Worm (Caenorhabditis elegans) whole organism, L1 larva: Measurements from ENCODE around the gene rol-8.

ENCODE experiments used
- C16A3.4 ChIP-seq: fragments of 150-350 bp; optimal IDR thresholded peaks from 2 replicates; lab custom pipeline; 2014; ENCODE audit warnings: missing biosample characterization, missing genetic modification characterization
- C34B4.2 ChIP-seq: sonication (generic microtip); optimal IDR thresholded peaks from 2 replicates; lab custom pipeline; 2017; ENCODE audit warnings: mild to moderate bottlenecking, missing genetic modification characterization, missing compliant biosample characterization
- Y116A8C.19 ChIP-seq: sonication (generic microtip); optimal IDR thresholded peaks from 2 replicates; lab custom pipeline; 2016; ENCODE audit warnings: missing compliant biosample characterization, missing genetic modification characterization, borderline replicate concordance
- ama-1 ChIP-seq: fragments of 150-350 bp; optimal IDR thresholded peaks from 2 replicates; lab custom pipeline; 2014
- ceh-63 ChIP-seq: fragments of 200-800 bp; sonication (Bioruptor generic); optimal IDR thresholded peaks from 2 replicates; lab custom pipeline; 2018; ENCODE audit warnings: mild to moderate bottlenecking, missing genetic modification characterization, missing compliant biosample characterization
- ceh-8 ChIP-seq: fragments of 200-800 bp; sonication (Bioruptor generic); optimal IDR thresholded peaks from 2 replicates; lab custom pipeline; 2018; ENCODE audit warnings: mild to moderate bottlenecking, missing genetic modification characterization, moderate library complexity, missing compliant biosample characterization
- ceh-82 ChIP-seq, 3 experiments: fragments of 150-350 bp in 1 of 3; sonication (generic microtip) in 2 of 3; optimal IDR thresholded peaks; 2 replicates each; lab custom pipeline; 2014 to 2017; ENCODE audit warnings: missing biosample characterization in 3 of 3, missing genetic modification characterization in 3 of 3
- ceh-88 ChIP-seq: fragments of 200-800 bp; sonication (Bioruptor generic); IDR thresholded peaks from 2 replicates; pipeline ENCODE4 v1.3.6; 2022; ENCODE audit warnings: missing genetic modification characterization, missing compliant biosample characterization
- egl-13 ChIP-seq: sonication (generic microtip); optimal IDR thresholded peaks from 2 replicates; lab custom pipeline; 2016; ENCODE audit warnings: missing genotype, missing genetic modification reagents, missing genetic modification characterization, missing compliant biosample characterization
- elt-2 ChIP-seq: sonication (generic microtip); optimal IDR thresholded peaks from 2 replicates; lab custom pipeline; 2016; ENCODE audit warnings: missing genetic modification characterization, mild to moderate bottlenecking, inconsistent platforms, missing compliant biosample characterization, missing genetic modification reagents
- elt-3 ChIP-seq, 6 experiments: fragments of 150-350 bp in 1 of 6; sonication (generic microtip); optimal IDR thresholded peaks; 2 replicates each; lab custom pipeline; 2017 to 2018; ENCODE audit warnings: missing biosample characterization in 6 of 6, missing genetic modification characterization in 6 of 6, inconsistent platforms in 1 of 6
- fkh-8 ChIP-seq: sonication (generic microtip); optimal IDR thresholded peaks from 2 replicates; lab custom pipeline; 2016; ENCODE audit warnings: mild to moderate bottlenecking, missing genetic modification characterization, missing compliant biosample characterization
- fos-1 ChIP-seq: fragments of 150-350 bp; optimal IDR thresholded peaks from 2 replicates; lab custom pipeline; 2014; ENCODE audit warnings: missing biosample characterization, missing genetic modification characterization
- hpl-2 ChIP-seq: fragments of 150-350 bp; optimal IDR thresholded peaks from 2 replicates; lab custom pipeline; 2014; ENCODE audit warnings: missing biosample characterization, missing genetic modification reagents, missing genetic modification characterization
- isw-1 ChIP-seq: fragments of 200-800 bp; sonication (Bioruptor generic); IDR thresholded peaks from 2 replicates; pipeline ENCODE4 v1.3.6; 2022; ENCODE audit warnings: missing genetic modification characterization, missing compliant biosample characterization
- lin-13 ChIP-seq: fragments of 150-350 bp; optimal IDR thresholded peaks from 2 replicates; lab custom pipeline; 2014; ENCODE audit warnings: missing biosample characterization, missing genetic modification reagents, missing genetic modification characterization
- lin-14 ChIP-seq: fragments of 200-800 bp; sonication (Bioruptor generic); optimal IDR thresholded peaks from 2 replicates; lab custom pipeline; 2018; ENCODE audit warnings: mild to moderate bottlenecking, missing genetic modification characterization, moderate library complexity, missing compliant biosample characterization
- lin-15B ChIP-seq: fragments of 150-350 bp; sonication (generic microtip); optimal IDR thresholded peaks from 3 replicates; lab custom pipeline; 2014; ENCODE audit warnings: missing biosample characterization, missing genetic modification characterization
- lir-3 ChIP-seq: sonication (generic microtip); optimal IDR thresholded peaks from 2 replicates; lab custom pipeline; 2016; ENCODE audit warnings: mild to moderate bottlenecking, missing genetic modification characterization, moderate library complexity, missing compliant biosample characterization; ENCODE audit not compliant: poor library complexity
- lsy-2 ChIP-seq, 2 experiments: fragments of 150-350 bp; optimal IDR thresholded peaks; 2 replicates each; lab custom pipeline; 2014; ENCODE audit warnings: missing biosample characterization in 2 of 2, missing genetic modification characterization in 2 of 2
- mdl-1 ChIP-seq, 2 experiments: fragments of 150-350 bp; optimal IDR thresholded peaks; 2 replicates each; lab custom pipeline; 2014 to 2017; ENCODE audit warnings: missing biosample characterization in 2 of 2, missing genetic modification characterization in 2 of 2, inconsistent platforms in 1 of 2
- mef-2 ChIP-seq: fragments of 150-350 bp; optimal IDR thresholded peaks from 2 replicates; lab custom pipeline; 2014; ENCODE audit warnings: missing biosample characterization, missing genetic modification characterization
- mep-1 ChIP-seq: fragments of 150-350 bp; optimal IDR thresholded peaks from 2 replicates; lab custom pipeline; 2014; ENCODE audit warnings: missing biosample characterization, missing genetic modification characterization
- nhr-12 ChIP-seq: sonication (generic microtip); optimal IDR thresholded peaks from 2 replicates; lab custom pipeline; 2017; ENCODE audit warnings: missing biosample characterization, missing genetic modification characterization
- nhr-47 ChIP-seq: sonication (generic microtip); optimal IDR thresholded peaks from 2 replicates; lab custom pipeline; 2016; ENCODE audit warnings: mild to moderate bottlenecking, missing genetic modification characterization, moderate library complexity, missing compliant biosample characterization
- nhr-76 ChIP-seq: sonication (generic microtip); optimal IDR thresholded peaks from 2 replicates; lab custom pipeline; 2017; ENCODE audit warnings: missing biosample characterization, missing genetic modification characterization
- nhr-84 ChIP-seq: sonication (generic microtip); optimal IDR thresholded peaks from 2 replicates; lab custom pipeline; 2017; ENCODE audit warnings: missing biosample characterization, missing genetic modification characterization
- nhr-90 ChIP-seq: sonication (generic microtip); optimal IDR thresholded peaks from 2 replicates; lab custom pipeline; 2016; ENCODE audit warnings: mild to moderate bottlenecking, missing genetic modification characterization, missing compliant biosample characterization; ENCODE audit not compliant: poor library complexity
- pqm-1 ChIP-seq: sonication (generic microtip); optimal IDR thresholded peaks from 3 replicates; lab custom pipeline; 2017; ENCODE audit warnings: missing biosample characterization, missing genetic modification characterization
- rnt-1 ChIP-seq: sonication (generic microtip); optimal IDR thresholded peaks from 2 replicates; lab custom pipeline; 2016; ENCODE audit warnings: mild to moderate bottlenecking, missing genetic modification characterization, moderate library complexity, missing compliant biosample characterization
- snu-23 ChIP-seq: sonication (generic microtip); optimal IDR thresholded peaks from 2 replicates; lab custom pipeline; 2016; ENCODE audit warnings: missing genetic modification characterization, missing compliant biosample characterization
- sptf-1 ChIP-seq: fragments of 150-350 bp; optimal IDR thresholded peaks from 2 replicates; lab custom pipeline; 2014; ENCODE audit warnings: missing biosample characterization, missing genetic modification characterization
- sup-37 ChIP-seq: fragments of 200-800 bp; sonication (Bioruptor generic); optimal IDR thresholded peaks from 2 replicates; lab custom pipeline; 2018; ENCODE audit warnings: mild to moderate bottlenecking, missing genetic modification characterization, missing compliant biosample characterization
- tbx-2 ChIP-seq: sonication (generic microtip); optimal IDR thresholded peaks from 2 replicates; lab custom pipeline; 2016; ENCODE audit warnings: missing genetic modification characterization, missing compliant biosample characterization
- unc-62 ChIP-seq: fragments of 150-350 bp; optimal IDR thresholded peaks from 2 replicates; lab custom pipeline; 2014; ENCODE audit warnings: missing biosample characterization, missing genetic modification reagents, missing genetic modification characterization
- unc-86 ChIP-seq: sonication (generic microtip); optimal IDR thresholded peaks from 2 replicates; lab custom pipeline; 2016; ENCODE audit warnings: missing genetic modification characterization, missing compliant biosample characterization
- xbp-1 ChIP-seq: sonication (generic microtip); optimal IDR thresholded peaks from 2 replicates; lab custom pipeline; 2016; ENCODE audit warnings: missing genetic modification characterization, missing compliant biosample characterization
- zag-1 ChIP-seq: fragments of 150-350 bp; optimal IDR thresholded peaks from 2 replicates; lab custom pipeline; 2014; ENCODE audit warnings: missing biosample characterization, missing genetic modification characterization
- zip-4 ChIP-seq: fragments of 200-800 bp; sonication (Bioruptor generic); optimal IDR thresholded peaks from 2 replicates; lab custom pipeline; 2018; ENCODE audit warnings: mild to moderate bottlenecking, missing genetic modification characterization, moderate library complexity, missing compliant biosample characterization
- ztf-11 ChIP-seq, 2 experiments: sonication (generic microtip); optimal IDR thresholded peaks; 2 replicates each; lab custom pipeline; 2016 to 2017; ENCODE audit warnings: missing genetic modification characterization in 2 of 2, missing biosample characterization in 1 of 2, missing compliant biosample characterization in 1 of 2

rol-8 gene

DNA sequence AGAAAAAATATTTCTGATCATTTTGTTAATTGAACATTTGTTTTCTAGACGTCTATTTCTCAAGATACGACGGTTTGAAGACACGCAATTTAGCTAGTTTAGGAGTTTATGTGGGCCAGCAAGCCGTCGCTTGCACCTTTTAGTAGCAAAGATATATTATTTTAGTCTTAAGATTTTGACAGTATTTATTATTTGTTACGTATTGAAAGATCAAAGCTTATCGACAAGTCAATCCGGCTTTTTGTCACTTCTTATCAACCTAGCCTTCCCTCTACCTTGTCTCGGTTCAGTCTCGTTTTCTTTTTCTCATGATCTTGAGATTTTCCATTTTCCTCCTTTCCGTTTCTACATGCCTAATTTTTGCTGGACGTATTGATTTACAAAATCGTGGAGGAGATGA lies 30.2 kb downstream of the rol-8 start, which contains the start of gene F35D2.2 (continued):
- no peak for TF ChIP-seq C16A3.4 (tag; lab: Kevin White, UChicago)
- TF ChIP-seq sptf-1 = no peak
- TF ChIP-seq lin-15B = no peak
- TF ChIP-seq, all 84 proteins: peak for 0

- TF ChIP-seq ceh-63 (GFP tag; lab: Kevin White, UChicago) = no peak
- no peak for TF ChIP-seq unc-86 (tag; lab: Kevin White, UChicago)
- TF ChIP-seq fkh-8 (tag; lab: Kevin White, UChicago) = no peak
- TF ChIP-seq snu-23 (GFP tag; lab: Kevin White, UChicago) = no peak
- no peak for TF ChIP-seq unc-62 (GFP tag; lab: Kevin White, UChicago)
- no peak for TF ChIP-seq pqm-1 (tag; lab: Kevin White, UChicago)
- TF ChIP-seq nhr-76 (tag; lab: Kevin White, UChicago) = no peak
- no peak for TF ChIP-seq ztf-11 (tag; optimal IDR thresholded peaks at IDR 0.05; lab: Kevin White, UChicago)
- TF ChIP-seq mep-1 (tag; lab: Kevin White, UChicago) = no peak
- no peak for TF ChIP-seq fos-1 (tag; lab: Kevin White, UChicago)
- TF ChIP-seq sptf-1 = no peak
- TF ChIP-seq nhr-47 (tag; lab: Kevin White, UChicago) = no peak
- TF ChIP-seq, all 84 proteins: peak for 0
These were observed 31.7 kb downstream of the rol-8 start, which contains the start of gene F35D2.1 for ce11 chrII:7575614-7576013. Gene F35D2.1 (plus strand): TSS chrII:7575914.

DNA sequence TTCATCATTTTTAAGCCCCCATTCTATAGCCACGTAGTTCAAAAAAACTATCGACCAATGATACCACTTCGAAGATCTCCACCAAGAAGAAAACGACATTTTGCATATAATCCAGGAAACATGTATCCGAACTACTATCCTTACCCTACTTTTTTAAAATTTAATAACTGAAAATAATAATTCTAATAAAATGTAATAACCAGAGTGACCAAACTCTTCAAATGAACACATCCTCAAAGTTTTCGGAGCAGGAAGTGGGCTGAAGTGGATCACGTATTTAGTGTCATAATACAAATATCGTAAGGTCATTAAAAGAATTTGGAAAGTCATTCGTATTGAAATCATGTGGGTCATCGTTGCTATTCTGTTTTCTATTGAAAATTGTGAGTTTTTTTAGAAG lies 33.5 kb downstream of the rol-8 start, which contains the start of gene F35D2.6:
Gene F35D2.6, plus strand, starts transcription at position 301 of the 400 bp plus-strand sequence.
- TF ChIP-seq ceh-88 (no peak), lsy-2 (tag; optimal IDR thresholded peaks at IDR 0.05; lab: Kevin White, UChicago) (no peak), lin-13 (GFP tag; lab: Kevin White, UChicago) (no peak)

ce11 chrII:7583555-7583954 lies 39.6 kb downstream of the rol-8 start, which contains the start of gene mks-3:
Gene mks-3 (minus strand): TSS chrII:7583655.
- TF ChIP-seq mef-2 (tag; lab: Kevin White, UChicago) = no peak
- TF ChIP-seq fkh-8 (tag; lab: Kevin White, UChicago) = peak; percentile 8
- TF ChIP-seq, all 84 proteins: peak for 1

ce11 chrII:7588295-7588694 lies 44.4 kb downstream of the rol-8 start:
- peak; percentile 73 for TF ChIP-seq ceh-8
- TF ChIP-seq rnt-1 (tag; lab: Kevin White, UChicago) = no peak
- no peak for TF ChIP-seq nhr-12 (tag; lab: Kevin White, UChicago)
- no peak for TF ChIP-seq zag-1 (tag; lab: Kevin White, UChicago)
- no peak for TF ChIP-seq lir-3 (tag; lab: Kevin White, UChicago)
- peak; percentile 28 for TF ChIP-seq unc-86 (tag; lab: Kevin White, UChicago)
- no peak for TF ChIP-seq fos-1 (tag; lab: Kevin White, UChicago)
- TF ChIP-seq fkh-8 (tag; lab: Kevin White, UChicago) = no peak
- no peak for TF ChIP-seq pqm-1 (tag; lab: Kevin White, UChicago)
- no peak for TF ChIP-seq ceh-82 (tag; optimal IDR thresholded peaks at IDR 0.05; lab: Kevin White, UChicago)
- peak; percentile 71 for TF ChIP-seq lin-14 (GFP tag; lab: Kevin White, UChicago)
- TF ChIP-seq nhr-47 (tag; lab: Kevin White, UChicago) = no peak
- TF ChIP-seq ceh-88 = no peak
- TF ChIP-seq ama-1 = no peak
- TF ChIP-seq snu-23 (GFP tag; lab: Kevin White, UChicago) = no peak
- TF ChIP-seq isw-1 = no peak
- no peak for TF ChIP-seq xbp-1
- no peak for TF ChIP-seq mdl-1 (tag; optimal IDR thresholded peaks at IDR 0.05; lab: Kevin White, UChicago)
- no peak for TF ChIP-seq nhr-84 (tag; lab: Kevin White, UChicago)
- TF ChIP-seq ztf-11 (tag; optimal IDR thresholded peaks at IDR 0.05; lab: Kevin White, UChicago) = no peak
- TF ChIP-seq elt-3 (tag; optimal IDR thresholded peaks at IDR 0.05; lab: Kevin White, UChicago) = no peak
- peak; percentile 3 for TF ChIP-seq tbx-2 (tag; lab: Kevin White, UChicago)
- no peak for TF ChIP-seq Y116A8C.19
- TF ChIP-seq nhr-90 (tag; lab: Kevin White, UChicago) = no peak
- TF ChIP-seq sup-37 (GFP tag; lab: Kevin White, UChicago) = no peak
- TF ChIP-seq elt-2 (tag; lab: Kevin White, UChicago) = no peak
- peak; percentile 21 for TF ChIP-seq egl-13 (tag; lab: Kevin White, UChicago)
- no peak for TF ChIP-seq hpl-2 (GFP tag; lab: Kevin White, UChicago)
- no peak for TF ChIP-seq zip-4
- TF ChIP-seq lin-13 (GFP tag; lab: Kevin White, UChicago) = no peak
- no peak for TF ChIP-seq C34B4.2 (tag; lab: Kevin White, UChicago)
- TF ChIP-seq mef-2 (tag; lab: Kevin White, UChicago) = no peak
- TF ChIP-seq, all 84 proteins: peak for 5
